Fruit fly (Drosophila melanogaster) whole organism, embryonic: Measurements from ENCODE around the gene CG14100.

Source experiments
- Abd-B ChIP-seq: fragments of 200-800 bp; sonication (Bioruptor generic); optimal IDR thresholded peaks from 2 replicates; lab custom pipeline; 2018; ENCODE audit warnings: missing biosample characterization, mild to moderate bottlenecking, missing genetic modification characterization, moderate library complexity
- Adf1 ChIP-seq: fragments of 200-800 bp; sonication (Bioruptor generic); IDR thresholded peaks from 2 replicates; pipeline ENCODE4 v1.3.6; 2022; ENCODE audit warnings: missing biosample characterization, missing genetic modification characterization
- Antp ChIP-seq: fragments of 200-800 bp; sonication (Bioruptor generic); optimal IDR thresholded peaks from 3 replicates; lab custom pipeline; 2016; ENCODE audit warnings: missing biosample characterization, missing genetic modification characterization
- CG10543 ChIP-seq: fragments of 200-800 bp; sonication (Bioruptor generic); optimal IDR thresholded peaks from 3 replicates; lab custom pipeline; 2017; ENCODE audit warnings: missing biosample characterization, mild to moderate bottlenecking, missing genetic modification characterization, moderate library complexity
- CG10979 ChIP-seq: fragments of 200-800 bp; sonication (Bioruptor generic); optimal IDR thresholded peaks from 2 replicates; lab custom pipeline; 2018; ENCODE audit warnings: missing biosample characterization, mild to moderate bottlenecking, missing genetic modification characterization, moderate library complexity
- CG11093 ChIP-seq: fragments of 200-800 bp; sonication (Bioruptor generic); IDR thresholded peaks from 3 replicates; pipeline ENCODE4 v1.3.6; 2022; ENCODE audit warnings: missing biosample characterization, missing genetic modification characterization
- CG12104 ChIP-seq: fragments of 200-800 bp; sonication (Bioruptor generic); optimal IDR thresholded peaks from 3 replicates; lab custom pipeline; 2016; ENCODE audit warnings: missing biosample characterization, missing genetic modification characterization
- CG12659 ChIP-seq: fragments of 200-800 bp; sonication (Bioruptor generic); optimal IDR thresholded peaks from 3 replicates; lab custom pipeline; 2017; ENCODE audit warnings: mild to moderate bottlenecking, missing biosample characterization, missing genetic modification reagents, missing genetic modification characterization
- CG15269 ChIP-seq: fragments of 200-800 bp; sonication (Bioruptor generic); optimal IDR thresholded peaks from 2 replicates; lab custom pipeline; 2018; ENCODE audit warnings: missing biosample characterization, mild to moderate bottlenecking, missing genetic modification characterization, moderate library complexity
- CG15479 ChIP-seq: fragments of 200-800 bp; sonication (Bioruptor generic); optimal IDR thresholded peaks from 3 replicates; lab custom pipeline; 2019; ENCODE audit warnings: missing biosample characterization, mild to moderate bottlenecking, missing genetic modification characterization, moderate library complexity
- CG15514 ChIP-seq: fragments of 200-800 bp; sonication (Bioruptor generic); optimal IDR thresholded peaks from 3 replicates; lab custom pipeline; 2017; ENCODE audit warnings: missing biosample characterization, missing genetic modification characterization, mild to moderate bottlenecking, moderate library complexity, missing genetic modification reagents
- CG16813 ChIP-seq: fragments of 200-800 bp; sonication (Bioruptor generic); IDR thresholded peaks from 3 replicates; pipeline ENCODE4 v1.3.6; 2022; ENCODE audit warnings: missing biosample characterization, missing genetic modification characterization; ENCODE audit not compliant: partially characterized antibody
- CG2678 ChIP-seq: fragments of 200-800 bp; sonication (Bioruptor generic); optimal IDR thresholded peaks from 3 replicates; lab custom pipeline; 2019; ENCODE audit warnings: missing biosample characterization, mild to moderate bottlenecking, missing genetic modification characterization, moderate library complexity
- CG2889 ChIP-seq: fragments of 200-800 bp; sonication (Bioruptor generic); IDR thresholded peaks from 3 replicates; pipeline ENCODE4 v1.3.6; 2022; ENCODE audit warnings: missing biosample characterization, missing genetic modification characterization
- CG31365 ChIP-seq: fragments of 200-800 bp; sonication (Bioruptor generic); optimal IDR thresholded peaks from 2 replicates; lab custom pipeline; 2018; ENCODE audit warnings: missing biosample characterization, mild to moderate bottlenecking, missing genetic modification characterization
- CG31441 ChIP-seq: fragments of 200-800 bp; sonication (Bioruptor generic); IDR thresholded peaks from 2 replicates; pipeline ENCODE4 v1.3.6; 2022; ENCODE audit warnings: missing biosample characterization, missing genetic modification characterization
- CG42726 ChIP-seq: fragments of 200-800 bp; sonication (Bioruptor generic); IDR thresholded peaks from 2 replicates; pipeline ENCODE4 v1.3.6; 2022; ENCODE audit warnings: missing biosample characterization, missing genetic modification characterization; ENCODE audit not compliant: partially characterized antibody
- CG4360 ChIP-seq: fragments of 200-800 bp; sonication (Bioruptor generic); IDR thresholded peaks from 2 replicates; pipeline ENCODE4 v1.3.6; 2022; ENCODE audit warnings: missing biosample characterization, missing genetic modification characterization
- CG4617 ChIP-seq: fragments of 200-800 bp; sonication (Bioruptor generic); optimal IDR thresholded peaks from 3 replicates; lab custom pipeline; 2016; ENCODE audit warnings: missing biosample characterization, missing genetic modification characterization, borderline replicate concordance
- CG4707 ChIP-seq: fragments of 200-800 bp; sonication (Bioruptor generic); optimal IDR thresholded peaks from 2 replicates; lab custom pipeline; 2018; ENCODE audit warnings: missing biosample characterization, mild to moderate bottlenecking, missing genetic modification characterization, moderate library complexity
- CG7987 ChIP-seq: fragments of 200-800 bp; sonication (Bioruptor generic); optimal IDR thresholded peaks from 2 replicates; lab custom pipeline; 2018; ENCODE audit warnings: missing biosample characterization, mild to moderate bottlenecking, missing genetic modification characterization, moderate library complexity
- CG8359 ChIP-seq: fragments of 200-800 bp; sonication (Bioruptor generic); optimal IDR thresholded peaks from 2 replicates; lab custom pipeline; 2017; ENCODE audit warnings: missing biosample characterization, mild to moderate bottlenecking, missing genetic modification characterization, borderline replicate concordance
- CG9817 ChIP-seq: fragments of 200-800 bp; sonication (Bioruptor generic); optimal IDR thresholded peaks from 2 replicates; lab custom pipeline; 2018; ENCODE audit warnings: missing biosample characterization, mild to moderate bottlenecking, missing genetic modification characterization, moderate library complexity
- CG9932 ChIP-seq: fragments of 200-800 bp; sonication (Bioruptor generic); IDR thresholded peaks from 2 replicates; pipeline ENCODE4 v1.3.6; 2022; ENCODE audit warnings: missing biosample characterization, missing genetic modification characterization
- Chrac-16 ChIP-seq: fragments of 200-800 bp; sonication (Bioruptor generic); optimal IDR thresholded peaks from 3 replicates; lab custom pipeline; 2016; ENCODE audit warnings: missing biosample characterization, missing genetic modification characterization
- Dip2 ChIP-seq: fragments of 200-800 bp; sonication (Bioruptor generic); IDR thresholded peaks from 2 replicates; pipeline ENCODE4 v1.3.6; 2022; ENCODE audit warnings: missing biosample characterization, missing genetic modification characterization
- Fer1 ChIP-seq: fragments of 200-800 bp; sonication (Bioruptor generic); optimal IDR thresholded peaks from 2 replicates; lab custom pipeline; 2017; ENCODE audit warnings: missing biosample characterization, mild to moderate bottlenecking, missing genetic modification characterization
- H2.0 ChIP-seq: fragments of 200-800 bp; sonication (Bioruptor generic); IDR thresholded peaks from 2 replicates; pipeline ENCODE4 v1.3.6; 2022; ENCODE audit warnings: missing biosample characterization, missing genetic modification characterization
- Mes4 ChIP-seq: fragments of 200-800 bp; sonication (Bioruptor generic); optimal IDR thresholded peaks from 2 replicates; lab custom pipeline; 2016; ENCODE audit warnings: missing biosample characterization, missing genetic modification characterization
- Nf-YB ChIP-seq: fragments of 200-800 bp; sonication (Bioruptor generic); optimal IDR thresholded peaks from 3 replicates; lab custom pipeline; 2019; ENCODE audit warnings: missing biosample characterization, mild to moderate bottlenecking, missing genetic modification characterization, moderate library complexity
- Pdp1 ChIP-seq, 2 experiments: fragments of 200-800 bp; sonication (Bioruptor generic); optimal IDR thresholded peaks; 3 replicates each; lab custom pipeline; 2016; ENCODE audit warnings: missing biosample characterization in 2 of 2, missing genetic modification characterization in 2 of 2, mild to moderate bottlenecking in 1 of 2, moderate library complexity in 1 of 2
- Sox100B ChIP-seq: fragments of 200-800 bp; sonication (Bioruptor generic); optimal IDR thresholded peaks from 3 replicates; lab custom pipeline; 2018; ENCODE audit warnings: missing biosample characterization, mild to moderate bottlenecking, missing genetic modification characterization
- ac ChIP-seq: fragments of 200-800 bp; sonication (Bioruptor generic); optimal IDR thresholded peaks from 3 replicates; lab custom pipeline; 2017; ENCODE audit warnings: missing biosample characterization, mild to moderate bottlenecking, missing genetic modification characterization
- amos ChIP-seq: fragments of 200-800 bp; sonication (Bioruptor generic); IDR thresholded peaks from 2 replicates; pipeline ENCODE4 v1.3.6; 2022; ENCODE audit warnings: missing biosample characterization, missing genetic modification characterization; ENCODE audit not compliant: partially characterized antibody
- cato ChIP-seq: fragments of 200-800 bp; sonication (Bioruptor generic); optimal IDR thresholded peaks from 2 replicates; lab custom pipeline; 2016; ENCODE audit warnings: missing biosample characterization, missing genetic modification characterization, borderline replicate concordance
- exex ChIP-seq: fragments of 200-800 bp; sonication (Bioruptor generic); optimal IDR thresholded peaks from 4 replicates; lab custom pipeline; 2018; ENCODE audit warnings: missing biosample characterization, mild to moderate bottlenecking, missing genetic modification characterization, moderate library complexity
- gfzf ChIP-seq: fragments of 200-800 bp; sonication (Bioruptor generic); optimal IDR thresholded peaks from 2 replicates; lab custom pipeline; 2016; ENCODE audit warnings: missing biosample characterization, mild to moderate bottlenecking, missing genetic modification characterization, moderate library complexity
- gsb-n ChIP-seq: fragments of 200-800 bp; sonication (Bioruptor generic); optimal IDR thresholded peaks from 3 replicates; lab custom pipeline; 2018; ENCODE audit warnings: missing biosample characterization, mild to moderate bottlenecking, missing genetic modification characterization
- ham ChIP-seq: fragments of 200-800 bp; sonication (Bioruptor generic); IDR thresholded peaks from 2 replicates; pipeline ENCODE4 v1.3.6; 2022; ENCODE audit warnings: missing biosample characterization, missing genetic modification characterization
- inv ChIP-seq: fragments of 200-800 bp; sonication (Bioruptor generic); IDR thresholded peaks from 2 replicates; pipeline ENCODE4 v1.3.6; 2022; ENCODE audit warnings: missing biosample characterization, missing genetic modification characterization; ENCODE audit not compliant: partially characterized antibody
- kay ChIP-seq: fragments of 200-800 bp; sonication (Bioruptor generic); optimal IDR thresholded peaks from 2 replicates; lab custom pipeline; 2016; ENCODE audit warnings: missing biosample characterization, missing genetic modification characterization
- luna ChIP-seq: fragments of 200-800 bp; sonication (Bioruptor generic); optimal IDR thresholded peaks from 2 replicates; lab custom pipeline; 2016; ENCODE audit warnings: missing biosample characterization, missing genetic modification characterization
- mld ChIP-seq: fragments of 200-800 bp; sonication (Bioruptor generic); IDR thresholded peaks from 3 replicates; pipeline ENCODE4 v1.3.6; 2022; ENCODE audit warnings: missing biosample characterization, missing genetic modification characterization; ENCODE audit not compliant: partially characterized antibody
- ro ChIP-seq: fragments of 200-800 bp; sonication (Bioruptor generic); IDR thresholded peaks from 2 replicates; pipeline ENCODE4 v1.3.6; 2022; ENCODE audit warnings: missing biosample characterization, missing genetic modification characterization
- salm ChIP-seq: fragments of 200-800 bp; sonication (Bioruptor generic); optimal IDR thresholded peaks from 2 replicates; lab custom pipeline; 2018; ENCODE audit warnings: missing biosample characterization, mild to moderate bottlenecking, missing genetic modification characterization
- sc ChIP-seq, 3 experiments: fragments of >200 bp in 2 of 3; fragments of 200-800 bp in 1 of 3; sonication (Bioruptor generic) in 1 of 3; optimal IDR thresholded peaks; 2 replicates in 2 of 3; 3 replicates in 1 of 3; lab custom pipeline; 2017; ENCODE audit warnings: mild to moderate bottlenecking in 1 of 3, missing biosample characterization in 1 of 3, missing genetic modification characterization in 1 of 3, missing genetic modification reagents in 1 of 3
- sna ChIP-seq: fragments of 200-800 bp; sonication (Bioruptor generic); IDR thresholded peaks from 2 replicates; pipeline ENCODE4 v1.3.6; 2022; ENCODE audit warnings: missing biosample characterization, missing genetic modification characterization; ENCODE audit not compliant: partially characterized antibody

Gene CG14100

DNA sequence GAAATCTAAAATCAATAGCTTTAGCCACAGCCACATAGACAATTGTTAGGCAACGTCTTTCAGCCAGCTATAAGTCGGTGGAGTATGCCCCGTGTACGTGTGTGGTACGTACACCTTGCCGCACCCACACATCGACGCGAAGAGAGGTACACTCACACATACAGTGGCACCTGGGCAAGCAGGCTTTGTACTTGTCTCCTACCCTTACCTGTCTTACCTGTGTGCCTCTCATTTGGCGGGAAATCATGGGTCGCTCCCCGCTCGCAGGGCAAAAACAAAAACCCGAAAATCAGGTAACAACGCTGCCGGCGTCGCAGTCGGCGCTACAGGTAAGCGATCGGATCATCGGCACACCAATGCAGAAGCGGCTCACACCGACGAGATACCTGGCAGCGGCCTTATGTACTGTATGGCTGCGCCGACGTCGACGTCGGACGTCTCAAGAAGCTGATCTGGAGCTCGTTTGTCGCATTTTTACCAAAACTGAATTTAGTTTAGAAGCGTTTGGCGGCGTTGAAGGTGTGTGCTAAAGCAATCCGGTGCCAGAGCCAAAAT, 28.1 kb downstream of the CG14100 start (continued):
- peak; percentile 44 for TF ChIP-seq CG15479
- TF ChIP-seq gsb-n: no peak
- no peak for TF ChIP-seq CG12104 (GFP tag; lab: Kevin White, UChicago)
- TF ChIP-seq CG9817: no peak
- TF ChIP-seq CG4360: no peak
- no peak for TF ChIP-seq luna (GFP tag; lab: Kevin White, UChicago)
- no peak for TF ChIP-seq CG31365 (tag; lab: Kevin White, UChicago)
- no peak for TF ChIP-seq CG10543
- TF ChIP-seq gfzf (GFP tag; lab: Kevin White, UChicago): no peak
- no peak for TF ChIP-seq CG31441
- TF ChIP-seq Abd-B (GFP tag; lab: Kevin White, UChicago): no peak
- no peak for TF ChIP-seq Sox100B (GFP tag; lab: Kevin White, UChicago)
- TF ChIP-seq CG15269 (tag; lab: Kevin White, UChicago): no peak
- no peak for TF ChIP-seq H2.0 (GFP tag; lab: Robert Waterston, UW)
- no peak for TF ChIP-seq amos (GFP tag; lab: Robert Waterston, UW)
- no peak for TF ChIP-seq Mes4 (GFP tag; lab: Kevin White, UChicago)
- no peak for TF ChIP-seq CG9932
- TF ChIP-seq salm (tag; lab: Kevin White, UChicago): no peak
- TF ChIP-seq CG15514: no peak
- TF ChIP-seq Adf1: peak; percentile 94
- TF ChIP-seq ac (GFP tag; lab: Kevin White, UChicago): no peak
- no peak for TF ChIP-seq CG11093 (GFP tag; lab: Robert Waterston, UW)
- TF ChIP-seq CG2889 (GFP tag; lab: Robert Waterston, UW): no peak
- TF ChIP-seq CG2678 (tag; lab: Kevin White, UChicago): no peak
- TF ChIP-seq cato (GFP tag; lab: Kevin White, UChicago): no peak
- no peak for TF ChIP-seq Nf-YB (GFP tag; lab: Kevin White, UChicago)
- no peak for TF ChIP-seq CG7987
- TF ChIP-seq CG4707 (GFP tag; lab: Kevin White, UChicago): no peak
- no peak for TF ChIP-seq Fer1 (GFP tag; lab: Kevin White, UChicago)
- TF ChIP-seq kay (GFP tag; lab: Kevin White, UChicago): no peak
- peak in 1 of 2 experiments; percentile 55 for TF ChIP-seq Pdp1 (GFP tag; optimal IDR thresholded peaks at IDR 0.05; lab: Kevin White, UChicago)
- TF ChIP-seq ham: no peak
- no peak for TF ChIP-seq CG10979 (tag; lab: Kevin White, UChicago)
- 0 out of 3 replicates have a peak, but pooled peaks have one; percentile 2 for TF ChIP-seq CG16813 (GFP tag; lab: Robert Waterston, UW)
- no peak for TF ChIP-seq ro (GFP tag; lab: Robert Waterston, UW)
- no peak for TF ChIP-seq Chrac-16 (GFP tag; lab: Kevin White, UChicago)
- TF ChIP-seq exex: no peak
- TF ChIP-seq Dip2: no peak
- peak; percentile 25; the same call in 1 of the 2 replicates for TF ChIP-seq sna (GFP tag; lab: Robert Waterston, UW)
- TF ChIP-seq Antp (GFP tag; lab: Kevin White, UChicago): no peak
- no peak for TF ChIP-seq CG12659 (GFP tag; lab: Kevin White, UChicago)
- TF ChIP-seq mld: no peak
- no peak for TF ChIP-seq CG4617 (GFP tag; lab: Kevin White, UChicago)
- TF ChIP-seq inv (GFP tag; lab: Robert Waterston, UW): no peak
- no peak for TF ChIP-seq sc (optimal IDR thresholded peaks at IDR 0.05; lab: Kevin White, UChicago)
- no peak for TF ChIP-seq sc (GFP tag; optimal IDR thresholded peaks at IDR 0.05; lab: Kevin White, UChicago)
- no peak for TF ChIP-seq CG8359
- peak; percentile 42; the same call in 1 of the 2 replicates for TF ChIP-seq CG42726 (GFP tag; lab: Robert Waterston, UW)
